Fruit fly (Drosophila melanogaster) whole organism, embryonic: Measurements from ENCODE around the gene Girdin.

Experiments
- Atf-2 ChIP-seq: fragments of 200-800 bp; sonication (Bioruptor generic); optimal IDR thresholded peaks from 2 replicates; lab custom pipeline; 2016; ENCODE audit warnings: missing biosample characterization, missing genetic modification characterization
- Atf6 ChIP-seq: fragments of 200-800 bp; sonication (Bioruptor generic); IDR thresholded peaks from 2 replicates; pipeline ENCODE4 v1.3.6; 2022; ENCODE audit warnings: missing biosample characterization, missing genetic modification characterization
- B-H1 ChIP-seq: fragments of 200-800 bp; sonication (Bioruptor generic); IDR thresholded peaks from 3 replicates; pipeline ENCODE4 v1.3.6; 2022; ENCODE audit warnings: missing biosample characterization, missing genetic modification characterization
- CG11695 ChIP-seq: fragments of 200-800 bp; sonication (Bioruptor generic); IDR thresholded peaks from 3 replicates; pipeline ENCODE4 v1.3.6; 2022; ENCODE audit warnings: missing biosample characterization, missing genetic modification characterization
- CG11696 ChIP-seq: fragments of 200-800 bp; sonication (Bioruptor generic); IDR thresholded peaks from 2 replicates; pipeline ENCODE4 v1.3.6; 2022; ENCODE audit warnings: missing biosample characterization, missing genetic modification characterization
- CG1233 ChIP-seq: fragments of 200-800 bp; sonication (Bioruptor generic); optimal IDR thresholded peaks from 4 replicates; lab custom pipeline; 2018; ENCODE audit warnings: missing biosample characterization, mild to moderate bottlenecking, missing genetic modification characterization
- CG13287 ChIP-seq: fragments of 200-800 bp; sonication (Bioruptor generic); IDR thresholded peaks from 2 replicates; pipeline ENCODE4 v1.3.6; 2022; ENCODE audit warnings: missing biosample characterization, missing genetic modification characterization; ENCODE audit not compliant: partially characterized antibody
- CG14710 ChIP-seq: fragments of 200-800 bp; sonication (Bioruptor generic); optimal IDR thresholded peaks from 3 replicates; lab custom pipeline; 2019; ENCODE audit warnings: missing biosample characterization, mild to moderate bottlenecking, missing genetic modification characterization, moderate library complexity
- CG15479 ChIP-seq: fragments of 200-800 bp; sonication (Bioruptor generic); optimal IDR thresholded peaks from 3 replicates; lab custom pipeline; 2019; ENCODE audit warnings: missing biosample characterization, mild to moderate bottlenecking, missing genetic modification characterization, moderate library complexity
- CG1603 ChIP-seq: fragments of 200-800 bp; sonication (Bioruptor generic); optimal IDR thresholded peaks from 2 replicates; lab custom pipeline; 2019; ENCODE audit warnings: missing biosample characterization, mild to moderate bottlenecking, missing genetic modification characterization, moderate library complexity
- CG30403 ChIP-seq: fragments of 200-800 bp; sonication (Bioruptor generic); optimal IDR thresholded peaks from 3 replicates; lab custom pipeline; 2016; ENCODE audit warnings: missing biosample characterization, missing genetic modification characterization
- CG32772 ChIP-seq: fragments of 200-800 bp; sonication (Bioruptor generic); IDR thresholded peaks from 2 replicates; pipeline ENCODE4 v1.3.6; 2022; ENCODE audit warnings: missing biosample characterization, missing genetic modification characterization
- CG3995 ChIP-seq: fragments of 200-800 bp; sonication (Bioruptor generic); optimal IDR thresholded peaks from 3 replicates; lab custom pipeline; 2016; ENCODE audit warnings: missing biosample characterization, missing genetic modification characterization
- CG4360 ChIP-seq: fragments of 200-800 bp; sonication (Bioruptor generic); IDR thresholded peaks from 2 replicates; pipeline ENCODE4 v1.3.6; 2022; ENCODE audit warnings: missing biosample characterization, missing genetic modification characterization
- CG43689 ChIP-seq: fragments of 200-800 bp; sonication (Bioruptor generic); IDR thresholded peaks from 2 replicates; pipeline ENCODE4 v1.3.6; 2022; ENCODE audit warnings: missing biosample characterization, missing genetic modification characterization
- CG4820 ChIP-seq: fragments of 200-800 bp; sonication (Bioruptor generic); optimal IDR thresholded peaks from 3 replicates; lab custom pipeline; 2016; ENCODE audit warnings: missing biosample characterization, missing genetic modification characterization
- CG5180 ChIP-seq: fragments of 200-800 bp; sonication (Bioruptor generic); optimal IDR thresholded peaks from 3 replicates; lab custom pipeline; 2017; ENCODE audit warnings: missing biosample characterization, missing genetic modification characterization, mild to moderate bottlenecking, moderate library complexity, missing genetic modification reagents
- CG6254 ChIP-seq: fragments of 200-800 bp; sonication (Bioruptor generic); optimal IDR thresholded peaks from 3 replicates; lab custom pipeline; 2017; ENCODE audit warnings: mild to moderate bottlenecking, missing biosample characterization, missing genetic modification reagents, missing genetic modification characterization
- CG6765 ChIP-seq: fragments of 200-800 bp; sonication (Bioruptor generic); optimal IDR thresholded peaks from 3 replicates; lab custom pipeline; 2017; ENCODE audit warnings: missing biosample characterization, mild to moderate bottlenecking, missing genetic modification characterization
- CG8290 ChIP-seq, 3 experiments: fragments of 200-800 bp; sonication (Bioruptor generic); optimal IDR thresholded peaks; 2 replicates each; lab custom pipeline; 2016 to 2019; ENCODE audit warnings: missing biosample characterization in 3 of 3, missing genetic modification characterization in 3 of 3, mild to moderate bottlenecking in 2 of 3, moderate library complexity in 1 of 3
- Dfd ChIP-seq, 2 experiments: fragments of >200 bp; optimal IDR thresholded peaks; 2 replicates each; lab custom pipeline; 2017; ENCODE audit warnings: missing biosample characterization in 2 of 2, missing genetic modification characterization in 2 of 2
- HLH3B ChIP-seq: fragments of 200-800 bp; sonication (Bioruptor generic); IDR thresholded peaks from 2 replicates; pipeline ENCODE4 v1.3.6; 2022; ENCODE audit warnings: missing biosample characterization, missing genetic modification characterization
- Hsf ChIP-seq: fragments of 200-800 bp; sonication (Bioruptor generic); optimal IDR thresholded peaks from 3 replicates; lab custom pipeline; 2016; ENCODE audit warnings: missing biosample characterization, missing genetic modification characterization
- Lpt ChIP-seq: fragments of >200 bp; optimal IDR thresholded peaks from 2 replicates; lab custom pipeline; 2018; ENCODE audit warnings: missing biosample characterization, missing genetic modification characterization
- Mad ChIP-seq: fragments of 200-800 bp; sonication (Bioruptor generic); optimal IDR thresholded peaks from 2 replicates; lab custom pipeline; 2016; ENCODE audit warnings: missing biosample characterization, missing genetic modification characterization
- Mes4 ChIP-seq: fragments of 200-800 bp; sonication (Bioruptor generic); optimal IDR thresholded peaks from 2 replicates; lab custom pipeline; 2016; ENCODE audit warnings: missing biosample characterization, missing genetic modification characterization
- NfI ChIP-seq: fragments of 200-800 bp; sonication (Bioruptor generic); optimal IDR thresholded peaks from 3 replicates; lab custom pipeline; 2018; ENCODE audit warnings: missing biosample characterization, mild to moderate bottlenecking, missing genetic modification characterization, moderate library complexity
- Scr ChIP-seq: fragments of 200-800 bp; sonication (Bioruptor generic); IDR thresholded peaks from 2 replicates; pipeline ENCODE4 v1.3.6; 2022; ENCODE audit warnings: missing biosample characterization, missing genetic modification characterization; ENCODE audit not compliant: partially characterized antibody
- Stat92E ChIP-seq, 3 experiments: fragments of >200 bp in 2 of 3; fragments of 200-800 bp in 1 of 3; sonication (Bioruptor generic) in 1 of 3; optimal IDR thresholded peaks; 2 replicates each; lab custom pipeline; 2017 to 2019; ENCODE audit warnings: missing biosample characterization in 3 of 3, missing genetic modification characterization in 3 of 3, mild to moderate bottlenecking in 1 of 3, moderate library complexity in 1 of 3
- Tbp ChIP-seq: fragments of >200 bp; optimal IDR thresholded peaks from 2 replicates; lab custom pipeline; 2018; ENCODE audit warnings: missing biosample characterization, missing genetic modification characterization
- Trl ChIP-seq, 3 experiments: fragments of >200 bp in 2 of 3; fragments of 200-800 bp in 1 of 3; sonication (Bioruptor generic) in 1 of 3; optimal IDR thresholded peaks; 2 replicates in 1 of 3; 3 replicates in 2 of 3; lab custom pipeline; 2016 to 2017; ENCODE audit warnings: missing biosample characterization in 1 of 3, missing genetic modification characterization in 1 of 3
- Usf ChIP-seq: fragments of 200-800 bp; sonication (Bioruptor generic); optimal IDR thresholded peaks from 2 replicates; lab custom pipeline; 2017; ENCODE audit warnings: missing genotype, missing biosample characterization, missing genetic modification characterization
- cato ChIP-seq: fragments of 200-800 bp; sonication (Bioruptor generic); optimal IDR thresholded peaks from 2 replicates; lab custom pipeline; 2016; ENCODE audit warnings: missing biosample characterization, missing genetic modification characterization, borderline replicate concordance
- caup ChIP-seq: fragments of 200-800 bp; sonication (Bioruptor generic); optimal IDR thresholded peaks from 3 replicates; lab custom pipeline; 2017; ENCODE audit warnings: missing biosample characterization, mild to moderate bottlenecking, missing genetic modification characterization, moderate library complexity; ENCODE audit not compliant: severe bottlenecking
- dysf ChIP-seq: fragments of 200-800 bp; sonication (Bioruptor generic); IDR thresholded peaks from 3 replicates; pipeline ENCODE4 v1.3.6; 2022; ENCODE audit warnings: missing biosample characterization, missing genetic modification characterization
- ewg ChIP-seq: fragments of 200-800 bp; sonication (Bioruptor generic); optimal IDR thresholded peaks from 3 replicates; lab custom pipeline; 2017; ENCODE audit warnings: mild to moderate bottlenecking, missing biosample characterization, missing genetic modification reagents, missing genetic modification characterization
- gem ChIP-seq: fragments of 200-800 bp; sonication (Bioruptor generic); optimal IDR thresholded peaks from 2 replicates; lab custom pipeline; 2019; ENCODE audit warnings: missing biosample characterization, mild to moderate bottlenecking, missing genetic modification characterization, moderate library complexity
- hb ChIP-seq: fragments of 200-800 bp; sonication (Bioruptor generic); IDR thresholded peaks from 3 replicates; pipeline ENCODE4 v1.3.6; 2022; ENCODE audit warnings: missing biosample characterization, missing genetic modification characterization; ENCODE audit not compliant: partially characterized antibody
- hth ChIP-seq: fragments of >200 bp; optimal IDR thresholded peaks from 2 replicates; lab custom pipeline; 2017; ENCODE audit warnings: inconsistent platforms
- ind ChIP-seq: fragments of 200-800 bp; sonication (Bioruptor generic); optimal IDR thresholded peaks from 3 replicates; lab custom pipeline; 2016; ENCODE audit warnings: missing biosample characterization, missing genetic modification characterization
- ken ChIP-seq: fragments of 200-800 bp; sonication (Bioruptor generic); IDR thresholded peaks from 3 replicates; pipeline ENCODE4 v1.3.6; 2022; ENCODE audit warnings: missing biosample characterization, missing genetic modification characterization
- odd ChIP-seq: fragments of 200-800 bp; sonication (Bioruptor generic); optimal IDR thresholded peaks from 2 replicates; lab custom pipeline; 2017; ENCODE audit warnings: missing biosample characterization, mild to moderate bottlenecking, missing genetic modification characterization
- phol ChIP-seq: fragments of 200-800 bp; sonication (Bioruptor generic); optimal IDR thresholded peaks from 3 replicates; lab custom pipeline; 2018; ENCODE audit warnings: missing biosample characterization, mild to moderate bottlenecking, missing genetic modification characterization, moderate library complexity
- pita ChIP-seq: fragments of 200-800 bp; sonication (Bioruptor generic); optimal IDR thresholded peaks from 2 replicates; lab custom pipeline; 2017; ENCODE audit warnings: missing biosample characterization, mild to moderate bottlenecking, missing genetic modification characterization
- pzg ChIP-seq: fragments of 200-800 bp; sonication (Bioruptor generic); optimal IDR thresholded peaks from 3 replicates; lab custom pipeline; 2018; ENCODE audit warnings: missing biosample characterization, mild to moderate bottlenecking, missing genetic modification characterization, moderate library complexity
- ranshi ChIP-seq: fragments of 200-800 bp; sonication (Bioruptor generic); IDR thresholded peaks from 2 replicates; pipeline ENCODE4 v1.3.6; 2022; ENCODE audit warnings: missing biosample characterization, missing genetic modification characterization
- sens ChIP-seq: fragments of 200-800 bp; sonication (Bioruptor generic); peaks from one replicate; lab custom pipeline; 2016; ENCODE audit warnings: missing biosample characterization, missing genetic modification characterization
- sna ChIP-seq: fragments of 200-800 bp; sonication (Bioruptor generic); IDR thresholded peaks from 2 replicates; pipeline ENCODE4 v1.3.6; 2022; ENCODE audit warnings: missing biosample characterization, missing genetic modification characterization; ENCODE audit not compliant: partially characterized antibody
- tio ChIP-seq: fragments of 200-800 bp; sonication (Bioruptor generic); optimal IDR thresholded peaks from 2 replicates; lab custom pipeline; 2017; ENCODE audit warnings: missing biosample characterization, missing genetic modification characterization, inconsistent platforms
- toy ChIP-seq: fragments of 200-800 bp; sonication (Bioruptor generic); IDR thresholded peaks from 2 replicates; pipeline ENCODE4 v1.3.6; 2022; ENCODE audit warnings: missing biosample characterization, missing genetic modification characterization
- zf30C ChIP-seq: fragments of 200-800 bp; sonication (Bioruptor generic); optimal IDR thresholded peaks from 3 replicates; lab custom pipeline; 2018; ENCODE audit warnings: missing biosample characterization, mild to moderate bottlenecking, missing genetic modification characterization

Girdin gene

DNA sequence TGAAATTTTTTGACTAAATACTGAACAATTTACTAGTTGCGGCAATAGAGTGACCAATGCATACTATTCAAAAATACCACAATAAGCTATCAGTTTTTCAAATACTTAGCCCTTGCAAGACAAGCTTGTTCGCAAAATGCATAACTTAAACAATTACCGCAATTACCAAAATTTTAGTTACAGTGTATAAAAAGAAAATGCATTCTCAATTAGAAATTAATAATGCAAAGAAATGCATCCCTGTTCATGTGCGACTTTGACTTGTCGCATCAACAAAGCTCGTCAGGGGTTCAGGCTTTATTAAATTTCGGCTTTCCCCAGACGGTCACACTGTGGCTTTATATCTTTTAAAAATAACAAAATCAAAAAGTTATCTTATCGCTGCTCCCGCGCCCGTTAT, 40.1 kb downstream of the Girdin start, which contains the start of the genes hob and nSMase (continued):
- TF ChIP-seq CG15479 (GFP tag; lab: Kevin White, UChicago), result no peak
- TF ChIP-seq Atf6 (GFP tag; lab: Robert Waterston, UW), result no peak
- no peak for TF ChIP-seq CG32772 (GFP tag; lab: Robert Waterston, UW)
- TF ChIP-seq CG4360 (GFP tag; lab: Robert Waterston, UW), result no peak
- TF ChIP-seq zf30C (GFP tag; lab: Kevin White, UChicago), result no peak
- no peak for TF ChIP-seq Atf-2
- TF ChIP-seq CG6765 (GFP tag; lab: Kevin White, UChicago), result no peak
- TF ChIP-seq CG30403, result no peak
- TF ChIP-seq ken, result no peak
- TF ChIP-seq Mad (GFP tag; lab: Kevin White, UChicago), result no peak
- no peak for TF ChIP-seq Usf
- no peak for TF ChIP-seq pita (GFP tag; lab: Kevin White, UChicago)
- TF ChIP-seq ranshi (GFP tag; lab: Robert Waterston, UW), result no peak
- TF ChIP-seq CG13287 (GFP tag; lab: Robert Waterston, UW), result peak; percentile 29; the same call in 1 of the 2 replicates
- TF ChIP-seq CG43689 (GFP tag; lab: Robert Waterston, UW), result no peak
- no peak for TF ChIP-seq dysf
- TF ChIP-seq Lpt (GFP tag; lab: Kevin White, UChicago), result no peak
- TF ChIP-seq Scr (GFP tag; lab: Robert Waterston, UW), result no peak
- no peak for TF ChIP-seq ind (GFP tag; lab: Kevin White, UChicago)
- no peak for TF ChIP-seq CG5180 (GFP tag; lab: Kevin White, UChicago)
- no peak for TF ChIP-seq Tbp
- TF ChIP-seq tio (GFP tag; lab: Kevin White, UChicago), result no peak
- TF ChIP-seq phol (tag; lab: Kevin White, UChicago), result peak; percentile 55
- TF ChIP-seq Stat92E (GFP tag; optimal IDR thresholded peaks at IDR 0.05; lab: Kevin White, UChicago), result peak in 1 of 3 experiments; percentile 40
- no peak for TF ChIP-seq cato (GFP tag; lab: Kevin White, UChicago)
- no peak for TF ChIP-seq B-H1 (GFP tag; lab: Robert Waterston, UW)
- no peak for TF ChIP-seq ewg (GFP tag; lab: Kevin White, UChicago)
- no peak for TF ChIP-seq toy (GFP tag; lab: Robert Waterston, UW)
- no peak for TF ChIP-seq CG3995
- TF ChIP-seq odd, result no peak
- TF ChIP-seq hth, result no peak
- TF ChIP-seq CG1233, result no peak
- TF ChIP-seq hb (GFP tag; lab: Robert Waterston, UW), result no peak
- TF ChIP-seq CG4820 (GFP tag; lab: Kevin White, UChicago), result no peak
- TF ChIP-seq HLH3B (GFP tag; lab: Robert Waterston, UW), result no peak
- no peak for TF ChIP-seq CG11696 (GFP tag; lab: Robert Waterston, UW)
- TF ChIP-seq CG6254 (GFP tag; lab: Kevin White, UChicago), result no peak
- no peak for TF ChIP-seq Mes4 (GFP tag; lab: Kevin White, UChicago)
- no peak for TF ChIP-seq sens (GFP tag; lab: Kevin White, UChicago)
- TF ChIP-seq CG8290 (GFP tag; optimal IDR thresholded peaks at IDR 0.05; lab: Kevin White, UChicago), result no peak
- TF ChIP-seq CG8290 (tag; optimal IDR thresholded peaks at IDR 0.05; lab: Kevin White, UChicago), result no peak
- TF ChIP-seq sna, result no peak
- peak; percentile 3 for TF ChIP-seq caup (GFP tag; lab: Kevin White, UChicago)
- no peak for TF ChIP-seq NfI
- peak; percentile 28 for TF ChIP-seq Hsf
- TF ChIP-seq pzg, result peak; percentile 84
- no peak for TF ChIP-seq Trl (optimal IDR thresholded peaks at IDR 0.05; lab: Kevin White, UChicago)
- no peak for TF ChIP-seq Trl (GFP tag; optimal IDR thresholded peaks at IDR 0.05; lab: Kevin White, UChicago)
- no peak for TF ChIP-seq CG11695 (GFP tag; lab: Robert Waterston, UW)
- no peak for TF ChIP-seq CG1603 (tag; lab: Kevin White, UChicago)
- TF ChIP-seq CG14710 (tag; lab: Kevin White, UChicago), result peak; percentile 61
- no peak for TF ChIP-seq Dfd (GFP tag; optimal IDR thresholded peaks at IDR 0.05; lab: Kevin White, UChicago)
- TF ChIP-seq gem (tag; lab: Kevin White, UChicago), result no peak
